Fruit fly (Drosophila melanogaster): Measurements from ENCODE around the gene eag.

eag gene

DNA sequence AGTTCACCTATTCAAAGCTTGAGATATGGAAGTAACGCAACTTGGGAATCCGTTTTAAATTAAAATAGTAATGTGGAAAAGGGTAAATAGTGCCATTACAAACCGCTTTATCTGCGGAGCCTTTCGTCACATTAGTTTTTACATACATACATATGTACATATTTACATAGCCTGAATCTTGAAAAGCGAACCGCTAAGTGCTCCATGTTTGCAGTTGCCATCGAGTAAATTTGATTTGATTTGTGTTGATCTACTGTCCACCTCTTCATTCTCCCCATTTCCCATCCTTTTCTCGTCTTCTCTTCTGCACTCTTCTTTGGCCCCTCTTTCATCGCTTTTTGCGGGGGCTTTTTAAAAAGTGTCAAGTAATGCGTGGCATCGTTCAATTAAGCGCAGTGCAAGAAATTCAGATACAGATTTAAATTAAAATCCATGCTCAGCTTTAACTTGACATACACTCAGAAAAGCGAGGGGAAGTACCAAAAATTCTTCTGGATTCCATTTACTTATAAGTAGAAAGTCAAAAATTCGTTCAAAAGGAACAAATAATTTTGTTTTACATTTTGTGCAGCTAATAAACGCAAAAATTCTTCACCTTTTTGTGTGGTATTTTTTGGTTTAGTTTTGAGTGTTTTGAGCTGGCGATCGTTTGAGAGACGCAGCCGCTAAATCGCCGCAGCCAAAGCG, 87.9 kb downstream of the eag start (continued):
- TF ChIP-seq CG8924 (tag; optimal IDR thresholded peaks at IDR 0.05) (peak; percentile 71), bigmax (GFP tag; optimal IDR thresholded peaks at IDR 0.05) (peak; percentile 59), wek (GFP tag; optimal IDR thresholded peaks at IDR 0.05) (peak; percentile 95), CG9437 (GFP tag; optimal IDR thresholded peaks at IDR 0.05) (no peak), CG31388 (GFP tag; optimal IDR thresholded peaks at IDR 0.05) (no peak), Taf1 (GFP tag; IDR thresholded peaks at IDR 0.05) (no peak), Gsc (GFP tag; IDR thresholded peaks at IDR 0.05) (no peak), CG2129 (GFP tag; IDR thresholded peaks at IDR 0.05; ENCODE audit: partially characterized antibody) (no peak), cg (GFP tag; optimal IDR thresholded peaks at IDR 0.05) (no peak), insv (GFP tag; optimal IDR thresholded peaks at IDR 0.05) (peak in 1 of 2 experiments; percentile 64), CG11398 (GFP tag; optimal IDR thresholded peaks at IDR 0.05) (peak; percentile 89), CG8089 (GFP tag; optimal IDR thresholded peaks at IDR 0.05) (peak; percentile 89), yki (optimal IDR thresholded peaks at IDR 0.05) (no peak), unpg (GFP tag; optimal IDR thresholded peaks at IDR 0.05) (peak; percentile 75), cas (GFP tag; IDR thresholded peaks at IDR 0.05) (no peak), CG13894 (tag; optimal IDR thresholded peaks at IDR 0.05) (peak; percentile 45), sqz (GFP tag; optimal IDR thresholded peaks at IDR 0.05) (peak; percentile 77), CG16815 (GFP tag; optimal IDR thresholded peaks at IDR 0.05) (no peak), gt (GFP tag; IDR thresholded peaks at IDR 0.05) (no peak), sisA (GFP tag; IDR thresholded peaks at IDR 0.05) (no peak), pb (GFP tag; optimal IDR thresholded peaks at IDR 0.05) (peak; percentile 67), btn (GFP tag; optimal IDR thresholded peaks at IDR 0.05) (peak; percentile 79), ssp (GFP tag; IDR thresholded peaks at IDR 0.05) (peak; percentile 20), az2 (GFP tag; optimal IDR thresholded peaks at IDR 0.05) (peak; percentile 25), CG4707 (GFP tag; optimal IDR thresholded peaks at IDR 0.05) (peak; percentile 93), CG4730 (GFP tag; IDR thresholded peaks at IDR 0.05) (0 out of 2 replicates have a peak, but pooled peaks have one; percentile 12), Doc2 (GFP tag; IDR thresholded peaks at IDR 0.05) (no peak), nmo (GFP tag; optimal IDR thresholded peaks at IDR 0.05) (no peak), CG11085 (GFP tag; IDR thresholded peaks at IDR 0.05) (peak; percentile 41; the same call in 1 of the 2 replicates), CHES-1-like (GFP tag; optimal IDR thresholded peaks at IDR 0.05) (peak; percentile 79), CG10321 (GFP tag; IDR thresholded peaks at IDR 0.05) (peak; percentile 44; the same call in 1 of the 2 replicates), crc (GFP tag; optimal IDR thresholded peaks at IDR 0.05) (peak; percentile 52), NC2α (GFP tag; optimal IDR thresholded peaks at IDR 0.05) (peak; percentile 84), slp2 (GFP tag; optimal IDR thresholded peaks at IDR 0.05) (peak; percentile 51), CG10431 (GFP tag; optimal IDR thresholded peaks at IDR 0.05) (peak; percentile 89), PHDP (tag; optimal IDR thresholded peaks at IDR 0.05) (peak; percentile 86), jumu (GFP tag; optimal IDR thresholded peaks at IDR 0.05) (no peak), CG15479 (GFP tag; optimal IDR thresholded peaks at IDR 0.05) (no peak), CG6813 (GFP tag; optimal IDR thresholded peaks at IDR 0.05) (peak; percentile 96), CG2116 (GFP tag; optimal IDR thresholded peaks at IDR 0.05) (peak; percentile 48), CG12104 (GFP tag; optimal IDR thresholded peaks at IDR 0.05) (peak; percentile 86), maf-S (GFP tag; optimal IDR thresholded peaks at IDR 0.05) (peak; percentile 65), B-H1 (GFP tag; IDR thresholded peaks at IDR 0.05) (peak; percentile 70; the same call in 1 of the 3 replicates), Fer2 (tag; optimal IDR thresholded peaks at IDR 0.05) (peak; percentile 72), CG10366 (GFP tag; IDR thresholded peaks at IDR 0.05) (peak; percentile 7; the same call in 1 of the 2 replicates), CG10543 (GFP tag; optimal IDR thresholded peaks at IDR 0.05) (peak; percentile 94), CG4360 (GFP tag; IDR thresholded peaks at IDR 0.05) (peak; percentile 72), CG7745 (tag; optimal IDR thresholded peaks at IDR 0.05) (peak; percentile 77), CG6689 (GFP tag; IDR thresholded peaks at IDR 0.05) (peak; percentile 26; the same call in 1 of the 2 replicates), gem (tag; optimal IDR thresholded peaks at IDR 0.05) (peak; percentile 79)
